Fruit fly (Drosophila melanogaster): Measurements from ENCODE around the gene CG43680.

The CG43680 gene

DNA sequence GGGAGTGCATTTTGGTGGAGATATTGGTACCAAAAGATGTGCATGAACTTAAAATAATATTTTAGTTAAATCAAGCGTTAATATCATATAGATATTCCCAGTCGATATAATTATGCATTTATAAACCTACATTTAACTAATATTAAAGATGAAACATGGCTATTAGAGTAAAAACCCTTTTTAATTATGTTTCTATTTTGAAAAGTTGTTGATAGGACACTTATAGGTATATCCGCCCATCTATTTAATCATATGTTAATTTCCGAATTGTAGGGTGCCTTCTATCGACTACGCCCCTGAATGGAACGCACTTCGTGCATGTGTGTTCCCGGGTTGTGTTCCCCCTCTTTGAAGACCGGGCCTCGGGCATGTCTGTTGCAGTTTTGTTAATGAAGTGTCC, 47.4 kb downstream of the CG43680 start (continued):
- no peak for TF ChIP-seq topi (GFP tag; optimal IDR thresholded peaks at IDR 0.05)
- no peak for TF ChIP-seq Eip93F (GFP tag; optimal IDR thresholded peaks at IDR 0.05)
- peak; percentile 23 for TF ChIP-seq Sox14 (GFP tag; optimal IDR thresholded peaks at IDR 0.05)
- TF ChIP-seq fkh (GFP tag; optimal IDR thresholded peaks at IDR 0.05) = no peak
- TF ChIP-seq CG6163 (GFP tag; IDR thresholded peaks at IDR 0.05) = 0 out of 3 replicates have a peak, but pooled peaks have one; percentile 41
- no peak for TF ChIP-seq CG11294 (GFP tag; IDR thresholded peaks at IDR 0.05)
- peak; percentile 42 to 61 for TF ChIP-seq ss (GFP tag; optimal IDR thresholded peaks at IDR 0.05)
- TF ChIP-seq CG3919 (GFP tag; optimal IDR thresholded peaks at IDR 0.05) = peak; percentile 40
- peak; percentile 67 for TF ChIP-seq spab (GFP tag; optimal IDR thresholded peaks at IDR 0.05)
- no peak for TF ChIP-seq CG4318 (GFP tag; optimal IDR thresholded peaks at IDR 0.05)
- no peak for TF ChIP-seq esn (GFP tag; optimal IDR thresholded peaks at IDR 0.05)
- TF ChIP-seq fd59A (GFP tag; optimal IDR thresholded peaks at IDR 0.05) = peak; percentile 52
- no peak for TF ChIP-seq Sox15 (GFP tag; optimal IDR thresholded peaks at IDR 0.05)
- TF ChIP-seq Ets21C (GFP tag; optimal IDR thresholded peaks at IDR 0.05) = no peak
- peak; percentile 16 for TF ChIP-seq CG34406 (GFP tag; optimal IDR thresholded peaks at IDR 0.05)
- TF ChIP-seq vri (GFP tag; optimal IDR thresholded peaks at IDR 0.05) = no peak
- peak; percentile 44 for TF ChIP-seq OdsH (GFP tag; optimal IDR thresholded peaks at IDR 0.05)

DNA sequence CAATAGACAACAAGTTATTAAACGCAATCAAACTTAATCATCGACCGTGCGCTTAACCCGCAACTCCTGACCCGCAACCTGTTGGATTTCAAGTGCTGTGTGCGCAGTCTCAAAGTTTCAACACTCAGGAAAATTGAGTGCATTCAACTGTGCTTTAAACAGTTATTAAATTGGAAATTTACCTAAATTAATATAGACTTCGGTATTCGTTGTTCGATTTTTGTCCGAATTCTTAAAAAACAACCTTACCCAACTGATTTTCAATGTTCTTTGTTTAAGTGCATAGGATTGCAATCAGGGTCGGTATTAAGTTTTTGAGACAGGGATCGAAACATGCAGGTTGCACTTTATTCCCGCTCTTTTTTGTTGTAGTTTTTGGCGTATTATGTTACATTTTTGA, 48.1 kb downstream of the CG43680 start:
- TF ChIP-seq spab (GFP tag; optimal IDR thresholded peaks at IDR 0.05) = no peak
- no peak for TF ChIP-seq CG6808 (GFP tag; optimal IDR thresholded peaks at IDR 0.05)
- peak; percentile 62 for TF ChIP-seq Eip75B (GFP tag; optimal IDR thresholded peaks at IDR 0.05)
- TF ChIP-seq salr (GFP tag; optimal IDR thresholded peaks at IDR 0.05) = peak in 1 of 2 experiments; percentile 6
- TF ChIP-seq CG9139 (GFP tag; optimal IDR thresholded peaks at IDR 0.05) = no peak
- TF ChIP-seq CG11762 (GFP tag; optimal IDR thresholded peaks at IDR 0.05; ENCODE audit: insufficient read depth) = peak; percentile 59
- TF ChIP-seq OdsH (GFP tag; optimal IDR thresholded peaks at IDR 0.05) = no peak
- peak; percentile 56 for TF ChIP-seq topi (GFP tag; optimal IDR thresholded peaks at IDR 0.05)
- TF ChIP-seq Eip78C (GFP tag) = peak; percentile 90
- TF ChIP-seq CG3919 (GFP tag; optimal IDR thresholded peaks at IDR 0.05) = peak; percentile 79
- TF ChIP-seq CG32006 (GFP tag; optimal IDR thresholded peaks at IDR 0.05) = no peak
- TF ChIP-seq CG16779 (tag; optimal IDR thresholded peaks at IDR 0.05) = no peak
- TF ChIP-seq Gug (GFP tag; IDR thresholded peaks at IDR 0.05) = peak; percentile 34; the same call in 1 of the 2 replicates
- TF ChIP-seq Sox14 (GFP tag; optimal IDR thresholded peaks at IDR 0.05) = peak; percentile 64
- peak; percentile 60 for TF ChIP-seq pdm3 (GFP tag; optimal IDR thresholded peaks at IDR 0.05)
- TF ChIP-seq CG10669 (GFP tag; optimal IDR thresholded peaks at IDR 0.05) = peak; percentile 59
- TF ChIP-seq Blimp-1 (GFP tag; optimal IDR thresholded peaks at IDR 0.05) = no peak
- TF ChIP-seq Lpt (GFP tag; optimal IDR thresholded peaks at IDR 0.05) = peak; percentile 46
- peak; percentile 32 for TF ChIP-seq CG6792 (GFP tag; optimal IDR thresholded peaks at IDR 0.05)
- peak; percentile 34; the same call in 1 of the 2 replicates for TF ChIP-seq CG11294 (GFP tag; IDR thresholded peaks at IDR 0.05)
- TF ChIP-seq CG6276 (GFP tag; optimal IDR thresholded peaks at IDR 0.05) = peak; percentile 48
- TF ChIP-seq vri (GFP tag; optimal IDR thresholded peaks at IDR 0.05) = peak; percentile 31
- TF ChIP-seq eg (GFP tag; IDR thresholded peaks at IDR 0.05) = peak; percentile 78
- peak; percentile 52 for TF ChIP-seq CG34406 (GFP tag; optimal IDR thresholded peaks at IDR 0.05)
- no peak for TF ChIP-seq Ets21C (GFP tag; optimal IDR thresholded peaks at IDR 0.05)
- peak; percentile 52 for TF ChIP-seq acj6 (GFP tag; optimal IDR thresholded peaks at IDR 0.05)
- peak; percentile 72 for TF ChIP-seq svp (GFP tag)
- TF ChIP-seq Hr39 (GFP tag; optimal IDR thresholded peaks at IDR 0.05) = peak; percentile 64
- TF ChIP-seq fkh (GFP tag; optimal IDR thresholded peaks at IDR 0.05) = no peak
- no peak for TF ChIP-seq ss (GFP tag; optimal IDR thresholded peaks at IDR 0.05)
- TF ChIP-seq fd59A (GFP tag; optimal IDR thresholded peaks at IDR 0.05) = no peak
- no peak for TF ChIP-seq fd85E (GFP tag; optimal IDR thresholded peaks at IDR 0.05)
- TF ChIP-seq CG6163 (GFP tag; IDR thresholded peaks at IDR 0.05) = peak; percentile 82
- TF ChIP-seq CG4318 (GFP tag; optimal IDR thresholded peaks at IDR 0.05) = no peak
- TF ChIP-seq CG11902 (GFP tag; optimal IDR thresholded peaks at IDR 0.05) = no peak
- TF ChIP-seq lz (GFP tag; optimal IDR thresholded peaks at IDR 0.05) = peak; percentile 55
- TF ChIP-seq CG1621 (tag; optimal IDR thresholded peaks at IDR 0.05) = peak; percentile 22
- TF ChIP-seq achi (GFP tag; optimal IDR thresholded peaks at IDR 0.05) = peak; percentile 63
- peak; percentile 46 for TF ChIP-seq CG10631 (GFP tag; optimal IDR thresholded peaks at IDR 0.05)
- no peak for TF ChIP-seq dsx (GFP tag; optimal IDR thresholded peaks at IDR 0.05; ENCODE audit: poor library complexity, severe bottlenecking)
- peak; percentile 76 for TF ChIP-seq CG15336 (GFP tag; IDR thresholded peaks at IDR 0.05)
- TF ChIP-seq CG8319 (GFP tag; optimal IDR thresholded peaks at IDR 0.05) = peak; percentile 27
- TF ChIP-seq Sox102F (GFP tag; optimal IDR thresholded peaks at IDR 0.05) = peak; percentile 63
- TF ChIP-seq CG31627 (GFP tag; optimal IDR thresholded peaks at IDR 0.05) = peak; percentile 39

Data from whole organism, prepupa.